Fruit fly (Drosophila melanogaster) whole organism, embryonic: Measurements from ENCODE around the gene Nup43.
A peak's percentile ranks its signal among the peaks of the same experiment; 100 is the strongest.

Experiments
- Atf3 ChIP-seq: fragments of 200-800 bp; sonication (Bioruptor generic); optimal IDR thresholded peaks from 3 replicates; lab custom pipeline; 2016; ENCODE audit warnings: missing biosample characterization, missing genetic modification characterization
- CG10654 ChIP-seq: fragments of 200-800 bp; sonication (Bioruptor generic); optimal IDR thresholded peaks from 2 replicates; lab custom pipeline; 2016; ENCODE audit warnings: missing biosample characterization, missing genetic modification characterization
- CG12219 ChIP-seq: fragments of 200-800 bp; sonication (Bioruptor generic); optimal IDR thresholded peaks from 3 replicates; lab custom pipeline; 2018; ENCODE audit warnings: missing biosample characterization, mild to moderate bottlenecking, missing genetic modification characterization
- CG12942 ChIP-seq: fragments of 200-800 bp; sonication (Bioruptor generic); optimal IDR thresholded peaks from 3 replicates; lab custom pipeline; 2016; ENCODE audit warnings: missing biosample characterization, missing genetic modification characterization
- CG13287 ChIP-seq: fragments of 200-800 bp; sonication (Bioruptor generic); IDR thresholded peaks from 2 replicates; pipeline ENCODE4 v1.3.6; 2022; ENCODE audit warnings: missing biosample characterization, missing genetic modification characterization; ENCODE audit not compliant: partially characterized antibody
- CG13424 ChIP-seq: fragments of 200-800 bp; sonication (Bioruptor generic); optimal IDR thresholded peaks from 2 replicates; lab custom pipeline; 2019; ENCODE audit warnings: missing biosample characterization, mild to moderate bottlenecking, missing genetic modification characterization, moderate library complexity
- CG14014 ChIP-seq: fragments of 200-800 bp; sonication (Bioruptor generic); IDR thresholded peaks from 2 replicates; pipeline ENCODE4 v1.3.6; 2022; ENCODE audit warnings: missing biosample characterization, missing genetic modification characterization
- CG14710 ChIP-seq: fragments of 200-800 bp; sonication (Bioruptor generic); optimal IDR thresholded peaks from 3 replicates; lab custom pipeline; 2019; ENCODE audit warnings: missing biosample characterization, mild to moderate bottlenecking, missing genetic modification characterization, moderate library complexity
- CG1602 ChIP-seq: fragments of 200-800 bp; sonication (Bioruptor generic); optimal IDR thresholded peaks from 3 replicates; lab custom pipeline; 2016; ENCODE audit warnings: missing biosample characterization, missing genetic modification characterization
- CG16815 ChIP-seq: fragments of 200-800 bp; sonication (Bioruptor generic); optimal IDR thresholded peaks from 3 replicates; lab custom pipeline; 2017; ENCODE audit warnings: missing biosample characterization, mild to moderate bottlenecking, missing genetic modification characterization
- CG17612 ChIP-seq: fragments of 200-800 bp; sonication (Bioruptor generic); IDR thresholded peaks from 2 replicates; pipeline ENCODE4 v1.3.6; 2022; ENCODE audit warnings: missing biosample characterization, missing genetic modification characterization
- CG1792 ChIP-seq: fragments of 200-800 bp; sonication (Bioruptor generic); optimal IDR thresholded peaks from 2 replicates; lab custom pipeline; 2016; ENCODE audit warnings: missing biosample characterization, missing genetic modification characterization
- CG18011 ChIP-seq: fragments of 200-800 bp; sonication (Bioruptor generic); optimal IDR thresholded peaks from 2 replicates; lab custom pipeline; 2017; ENCODE audit warnings: missing biosample characterization, missing genetic modification characterization, mild to moderate bottlenecking, moderate library complexity, missing genotype
- CG18599 ChIP-seq: fragments of 200-800 bp; sonication (Bioruptor generic); optimal IDR thresholded peaks from 3 replicates; lab custom pipeline; 2017; ENCODE audit warnings: missing biosample characterization, missing genetic modification characterization, mild to moderate bottlenecking, moderate library complexity, missing genetic modification reagents
- CG3163 ChIP-seq: fragments of 200-800 bp; sonication (Bioruptor generic); optimal IDR thresholded peaks from 3 replicates; lab custom pipeline; 2016; ENCODE audit warnings: missing biosample characterization, missing genetic modification characterization
- CG32767 ChIP-seq: fragments of 200-800 bp; sonication (Bioruptor generic); IDR thresholded peaks from 2 replicates; pipeline ENCODE4 v1.3.6; 2022; ENCODE audit warnings: missing biosample characterization, missing genetic modification characterization
- CG34422 ChIP-seq: fragments of 200-800 bp; sonication (Bioruptor generic); IDR thresholded peaks from 3 replicates; pipeline ENCODE4 v1.3.6; 2022; ENCODE audit warnings: missing biosample characterization, missing genetic modification characterization
- CG4328 ChIP-seq: fragments of 200-800 bp; sonication (Bioruptor generic); optimal IDR thresholded peaks from 3 replicates; lab custom pipeline; 2017; ENCODE audit warnings: missing biosample characterization, missing genetic modification reagents, missing genetic modification characterization
- CG6175 ChIP-seq: fragments of 200-800 bp; sonication (Bioruptor generic); IDR thresholded peaks from 3 replicates; pipeline ENCODE4 v1.3.6; 2022; ENCODE audit warnings: missing biosample characterization, missing genetic modification characterization
- CG6654 ChIP-seq: fragments of 200-800 bp; sonication (Bioruptor generic); optimal IDR thresholded peaks from 2 replicates; lab custom pipeline; 2017; ENCODE audit warnings: missing biosample characterization, mild to moderate bottlenecking, missing genetic modification characterization
- CG8765 ChIP-seq: fragments of 200-800 bp; sonication (Bioruptor generic); IDR thresholded peaks from 2 replicates; pipeline ENCODE4 v1.3.6; 2022; ENCODE audit warnings: missing biosample characterization, missing genetic modification characterization
- CG9727 ChIP-seq: fragments of 200-800 bp; sonication (Bioruptor generic); optimal IDR thresholded peaks from 3 replicates; lab custom pipeline; 2017; ENCODE audit warnings: missing biosample characterization, mild to moderate bottlenecking, missing genetic modification characterization
- CG9797 ChIP-seq: fragments of 200-800 bp; sonication (Bioruptor generic); optimal IDR thresholded peaks from 3 replicates; lab custom pipeline; 2018; ENCODE audit warnings: missing biosample characterization, mild to moderate bottlenecking, missing genetic modification characterization
- CG9876 ChIP-seq: fragments of 200-800 bp; sonication (Bioruptor generic); optimal IDR thresholded peaks from 2 replicates; lab custom pipeline; 2016; ENCODE audit warnings: missing biosample characterization, missing genetic modification characterization
- CoRest ChIP-seq: fragments of 200-800 bp; sonication (Bioruptor generic); optimal IDR thresholded peaks from 3 replicates; lab custom pipeline; 2018; ENCODE audit warnings: missing biosample characterization, mild to moderate bottlenecking, missing genetic modification characterization, moderate library complexity
- Dek ChIP-seq: fragments of 200-800 bp; sonication (Bioruptor generic); optimal IDR thresholded peaks from 3 replicates; lab custom pipeline; 2019; ENCODE audit warnings: missing biosample characterization, mild to moderate bottlenecking, missing genetic modification characterization, moderate library complexity
- Gsc ChIP-seq: fragments of 200-800 bp; sonication (Bioruptor generic); IDR thresholded peaks from 2 replicates; pipeline ENCODE4 v1.3.6; 2022; ENCODE audit warnings: missing biosample characterization, missing genetic modification characterization
- Mrtf ChIP-seq: fragments of 200-800 bp; sonication (Bioruptor generic); IDR thresholded peaks from 3 replicates; pipeline ENCODE4 v1.3.6; 2022; ENCODE audit warnings: missing biosample characterization, missing genetic modification characterization
- NK7.1 ChIP-seq: fragments of 200-800 bp; sonication (Bioruptor generic); optimal IDR thresholded peaks from 3 replicates; lab custom pipeline; 2016; ENCODE audit warnings: missing biosample characterization, missing genetic modification characterization
- Ptx1 ChIP-seq: fragments of 200-800 bp; sonication (Bioruptor generic); IDR thresholded peaks from 2 replicates; pipeline ENCODE4 v1.3.6; 2022; ENCODE audit warnings: missing biosample characterization, missing genetic modification characterization
- ara ChIP-seq: fragments of 200-800 bp; sonication (Bioruptor generic); IDR thresholded peaks from 2 replicates; pipeline ENCODE4 v1.3.6; 2022; ENCODE audit warnings: missing biosample characterization, missing genetic modification characterization
- bigmax ChIP-seq: fragments of 200-800 bp; sonication (Bioruptor generic); optimal IDR thresholded peaks from 2 replicates; lab custom pipeline; 2018; ENCODE audit warnings: missing biosample characterization, mild to moderate bottlenecking, missing genetic modification characterization
- btn ChIP-seq: fragments of 200-800 bp; sonication (Bioruptor generic); optimal IDR thresholded peaks from 2 replicates; lab custom pipeline; 2016; ENCODE audit warnings: missing biosample characterization, missing genetic modification characterization
- cg ChIP-seq: fragments of 200-800 bp; sonication (Bioruptor generic); optimal IDR thresholded peaks from 3 replicates; lab custom pipeline; 2019; ENCODE audit warnings: missing biosample characterization, mild to moderate bottlenecking, missing genetic modification characterization, moderate library complexity
- ci ChIP-seq: fragments of 200-800 bp; sonication (Bioruptor generic); IDR thresholded peaks from 3 replicates; pipeline ENCODE4 v1.3.6; 2022; ENCODE audit warnings: missing biosample characterization, missing genetic modification characterization
- crc ChIP-seq: fragments of 200-800 bp; sonication (Bioruptor generic); optimal IDR thresholded peaks from 2 replicates; lab custom pipeline; 2016; ENCODE audit warnings: missing biosample characterization, missing genetic modification characterization
- dan ChIP-seq: fragments of 200-800 bp; sonication (Bioruptor generic); IDR thresholded peaks from 2 replicates; pipeline ENCODE4 v1.3.6; 2022; ENCODE audit warnings: missing biosample characterization, missing genetic modification characterization
- fd64A ChIP-seq: fragments of 200-800 bp; sonication (Bioruptor generic); optimal IDR thresholded peaks from 3 replicates; lab custom pipeline; 2018; ENCODE audit warnings: missing biosample characterization, mild to moderate bottlenecking, missing genetic modification characterization
- grau ChIP-seq: fragments of 200-800 bp; optimal IDR thresholded peaks from 3 replicates; lab custom pipeline; 2019; ENCODE audit warnings: missing biosample characterization, mild to moderate bottlenecking, missing genetic modification characterization, moderate library complexity
- hb ChIP-seq: fragments of 200-800 bp; sonication (Bioruptor generic); IDR thresholded peaks from 3 replicates; pipeline ENCODE4 v1.3.6; 2022; ENCODE audit warnings: missing biosample characterization, missing genetic modification characterization; ENCODE audit not compliant: partially characterized antibody
- ken ChIP-seq: fragments of 200-800 bp; sonication (Bioruptor generic); IDR thresholded peaks from 3 replicates; pipeline ENCODE4 v1.3.6; 2022; ENCODE audit warnings: missing biosample characterization, missing genetic modification characterization
- nmo ChIP-seq: fragments of 200-800 bp; sonication (Bioruptor generic); optimal IDR thresholded peaks from 2 replicates; lab custom pipeline; 2018; ENCODE audit warnings: missing biosample characterization, mild to moderate bottlenecking, missing genetic modification characterization, moderate library complexity
- nom ChIP-seq: fragments of 200-800 bp; sonication (Bioruptor generic); optimal IDR thresholded peaks from 2 replicates; lab custom pipeline; 2017; ENCODE audit warnings: missing biosample characterization, missing genetic modification characterization, mild to moderate bottlenecking, moderate library complexity, missing genetic modification reagents
- pfk ChIP-seq: fragments of 200-800 bp; sonication (Bioruptor generic); optimal IDR thresholded peaks from 2 replicates; lab custom pipeline; 2018; ENCODE audit warnings: missing biosample characterization, mild to moderate bottlenecking, missing genetic modification characterization, moderate library complexity
- rib ChIP-seq: fragments of 200-800 bp; sonication (Bioruptor generic); IDR thresholded peaks from 2 replicates; pipeline ENCODE4 v1.3.6; 2022; ENCODE audit warnings: missing biosample characterization, missing genetic modification characterization
- sens-2 ChIP-seq: fragments of 200-800 bp; sonication (Bioruptor generic); IDR thresholded peaks from 2 replicates; pipeline ENCODE4 v1.3.6; 2022; ENCODE audit warnings: missing biosample characterization, missing genetic modification characterization
- slbo ChIP-seq: fragments of 200-800 bp; sonication (Bioruptor generic); IDR thresholded peaks from 2 replicates; pipeline ENCODE4 v1.3.6; 2022; ENCODE audit warnings: missing biosample characterization, missing genetic modification characterization
- sob ChIP-seq: fragments of 200-800 bp; sonication (Bioruptor generic); IDR thresholded peaks from 2 replicates; pipeline ENCODE4 v1.3.6; 2022; ENCODE audit warnings: missing biosample characterization, missing genetic modification characterization
- stc ChIP-seq: fragments of 200-800 bp; sonication (Bioruptor generic); IDR thresholded peaks from 2 replicates; pipeline ENCODE4 v1.3.6; 2022; ENCODE audit warnings: missing biosample characterization, missing genetic modification characterization
- tin ChIP-seq: fragments of 200-800 bp; sonication (Bioruptor generic); optimal IDR thresholded peaks from 3 replicates; lab custom pipeline; 2016; ENCODE audit warnings: missing biosample characterization, missing genetic modification characterization
- wek ChIP-seq: fragments of 200-800 bp; sonication (Bioruptor generic); optimal IDR thresholded peaks from 3 replicates; lab custom pipeline; 2018; ENCODE audit warnings: missing biosample characterization, mild to moderate bottlenecking, missing genetic modification characterization, moderate library complexity

Nup43 gene

DNA sequence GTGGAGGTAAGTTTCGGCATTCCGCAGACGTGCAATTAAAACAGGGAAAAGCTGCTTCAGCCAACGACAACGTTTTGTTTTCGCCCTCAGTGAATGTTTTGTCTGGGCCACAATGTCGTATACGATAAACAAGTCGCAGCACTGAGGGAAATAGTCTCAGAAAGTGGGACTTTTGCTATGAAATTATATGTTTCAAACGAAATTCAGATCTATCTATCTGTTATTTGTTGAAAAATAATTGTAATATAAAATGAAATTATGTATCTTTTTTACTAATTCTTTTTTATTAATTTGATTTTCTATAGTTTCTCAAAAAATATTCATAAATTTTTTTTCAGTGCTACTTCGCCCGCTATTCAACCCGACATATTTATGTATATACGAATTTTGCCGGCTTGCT is 27.0 kb downstream of the Nup43 start (continued):
- TF ChIP-seq Ptx1 (GFP tag; lab: Robert Waterston, UW) (peak; percentile 59), CG4328 (no peak), stc (GFP tag; lab: Robert Waterston, UW) (peak; percentile 36; the same call in 1 of the 2 replicates), tin (GFP tag; lab: Kevin White, UChicago) (peak; percentile 16), wek (no peak), Dek (tag; lab: Kevin White, UChicago) (peak; percentile 44), CG10654 (GFP tag; lab: Kevin White, UChicago) (no peak), CG13287 (GFP tag; lab: Robert Waterston, UW) (no peak), cg (GFP tag; lab: Kevin White, UChicago) (no peak), pfk (GFP tag; lab: Kevin White, UChicago) (no peak), fd64A (no peak), sens-2 (GFP tag; lab: Robert Waterston, UW) (no peak), CG18011 (GFP tag; lab: Kevin White, UChicago) (peak; percentile 7), grau (peak; percentile 70), CG18599 (GFP tag; lab: Kevin White, UChicago) (peak; percentile 36), ken (no peak), CG16815 (GFP tag; lab: Kevin White, UChicago) (peak; percentile 36), CG8765 (GFP tag; lab: Robert Waterston, UW) (no peak; the same call in 1 of the 2 replicates), CG17612 (no peak), CG6175 (GFP tag; lab: Robert Waterston, UW) (0 out of 3 replicates have a peak, but pooled peaks have one; percentile 12), CG1602 (GFP tag; lab: Kevin White, UChicago) (peak; percentile 1), CG6654 (GFP tag; lab: Kevin White, UChicago) (no peak), btn (GFP tag; lab: Kevin White, UChicago) (no peak), CG1792 (GFP tag; lab: Kevin White, UChicago) (no peak), CG34422 (GFP tag; lab: Robert Waterston, UW) (peak; percentile 66; the same call in 2 of the 3 replicates), CG13424 (tag; lab: Kevin White, UChicago) (peak; percentile 61), crc (GFP tag; lab: Kevin White, UChicago) (no peak), sob (GFP tag; lab: Robert Waterston, UW) (peak; percentile 45; the same call in 1 of the 2 replicates), dan (no peak), CoRest (peak; percentile 60), hb (GFP tag; lab: Robert Waterston, UW) (no peak), nom (GFP tag; lab: Kevin White, UChicago) (no peak), ci (GFP tag; lab: Robert Waterston, UW) (0 out of 3 replicates have a peak, but pooled peaks have one; percentile 47), Atf3 (GFP tag; lab: Kevin White, UChicago) (no peak), CG32767 (0 out of 2 replicates have a peak, but pooled peaks have one; percentile 47), Gsc (no peak), CG14710 (tag; lab: Kevin White, UChicago) (no peak), CG9797 (GFP tag; lab: Kevin White, UChicago) (no peak), slbo (GFP tag; lab: Robert Waterston, UW) (peak; percentile 76), CG9876 (no peak), CG9727 (peak; percentile 54), Mrtf (GFP tag; lab: Robert Waterston, UW) (no peak), NK7.1 (no peak), CG3163 (GFP tag; lab: Kevin White, UChicago) (no peak), nmo (GFP tag; lab: Kevin White, UChicago) (peak; percentile 52), rib (GFP tag; lab: Robert Waterston, UW) (no peak), CG14014 (peak; percentile 65), ara (GFP tag; lab: Robert Waterston, UW) (peak; percentile 14; the same call in 1 of the 2 replicates), bigmax (GFP tag; lab: Kevin White, UChicago) (no peak), CG12219 (GFP tag; lab: Kevin White, UChicago) (no peak), CG12942 (peak; percentile 28)
